Fruit fly (Drosophila melanogaster): ENCODE results near the gene Pex11c.

DNA sequence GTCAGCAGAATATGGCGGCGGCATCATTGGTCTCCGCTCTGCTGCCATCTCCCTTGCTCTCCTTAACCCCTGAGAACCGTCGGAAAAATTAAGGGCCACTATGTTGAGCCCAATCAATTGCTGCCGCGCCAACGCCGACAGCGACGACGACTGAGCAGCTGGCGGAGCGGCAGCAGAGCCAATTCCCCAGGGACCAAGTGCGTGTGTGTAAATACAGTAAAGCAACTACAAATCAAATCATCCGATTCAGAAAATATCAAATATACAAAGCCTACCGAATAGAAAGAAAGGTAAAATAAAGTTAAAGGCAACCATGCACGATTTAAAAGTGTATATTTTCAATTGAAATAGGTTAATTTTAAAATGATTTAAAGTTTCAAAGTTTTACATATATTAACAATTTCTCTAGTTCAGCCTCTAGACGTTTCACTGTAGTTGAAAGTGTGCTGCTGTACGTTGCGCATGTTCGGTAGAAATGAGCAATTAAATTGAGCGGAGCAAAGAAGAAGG is 46.4 kb upstream of the Pex11c start:
- TF ChIP-seq EcR (GFP tag; optimal IDR thresholded peaks at IDR 0.05) = no peak
- TF ChIP-seq CG8478 (optimal IDR thresholded peaks at IDR 0.05) = no peak
- no peak for TF ChIP-seq Dll (optimal IDR thresholded peaks at IDR 0.05)
- no peak for TF ChIP-seq pan (optimal IDR thresholded peaks at IDR 0.05)
